Worm (Caenorhabditis elegans): ENCODE results near the gene srbc-41.

srbc-41 gene

DNA sequence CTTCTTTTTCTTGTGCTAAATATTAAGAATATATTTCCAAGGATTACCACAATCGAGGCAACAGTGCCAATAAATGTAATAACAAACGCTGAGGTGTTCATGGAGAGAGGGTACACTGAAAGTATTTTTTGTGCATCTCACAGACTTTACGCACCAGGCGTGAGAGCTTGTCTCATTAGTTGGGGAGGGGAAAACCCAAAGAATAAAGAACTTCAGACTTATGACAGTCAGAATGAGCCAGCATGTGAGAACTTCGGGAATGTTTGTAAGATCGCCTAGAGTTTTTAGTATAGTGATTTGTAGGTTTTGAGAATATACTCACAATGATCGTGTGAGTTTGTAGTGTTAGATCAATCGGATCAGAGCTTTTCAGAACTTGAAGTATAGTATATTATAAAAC lies at the start of gene srbc-41:
Gene srbc-41, minus strand, starts transcription at position 101 of the 400 bp plus-strand sequence.
- no peak for TF ChIP-seq unc-62 (GFP tag; optimal IDR thresholded peaks at IDR 0.05)

DNA sequence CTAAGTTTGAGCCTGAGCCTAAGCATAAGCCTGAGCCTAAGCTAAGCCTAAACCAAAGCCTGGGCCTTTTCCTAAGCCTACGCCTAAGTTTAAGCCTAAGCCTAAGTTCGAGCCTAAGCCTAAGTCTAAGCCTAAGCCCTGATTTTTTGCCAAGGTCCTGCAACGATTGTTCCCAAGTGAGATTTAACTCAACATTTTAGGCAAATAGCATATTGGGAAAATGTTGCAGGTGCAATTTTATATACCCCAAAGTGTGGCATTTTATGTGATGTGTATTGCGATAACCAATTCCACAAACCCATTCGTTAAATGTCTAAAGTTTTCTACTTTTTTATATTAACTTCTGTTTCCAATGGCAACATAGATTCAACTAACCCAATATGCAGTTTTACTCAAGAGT lies 47.6 kb upstream of the srbc-41 start, which contains the start of gene irld-40:
Gene irld-40, plus strand, starts transcription at position 301 of the 400 bp plus-strand sequence.
- TF ChIP-seq unc-62 (GFP tag; optimal IDR thresholded peaks at IDR 0.05), result no peak

DNA sequence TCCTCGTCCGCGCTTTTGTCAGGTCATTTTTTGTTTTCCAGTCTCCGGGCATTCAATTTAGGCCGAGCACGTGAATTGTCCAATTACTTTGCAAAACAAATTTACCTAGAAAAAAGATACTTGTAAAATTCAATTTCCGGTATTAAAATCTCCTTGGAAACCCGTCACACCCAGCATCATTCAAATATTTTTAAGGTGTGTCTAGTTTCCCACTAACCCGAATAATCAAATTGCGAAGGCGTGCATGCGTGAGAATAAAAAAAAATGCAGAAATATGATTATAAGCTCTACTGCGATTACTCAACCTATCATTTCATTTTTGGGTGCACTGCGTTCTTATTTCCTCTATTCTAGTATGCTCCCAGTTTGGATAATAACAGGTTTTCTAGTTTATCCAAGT lies 40.2 kb upstream of the srbc-41 start, which contains the start of gene irld-11:
Gene irld-11, plus strand, starts transcription at position 301 of the 400 bp plus-strand sequence.
- TF ChIP-seq unc-62 (GFP tag; optimal IDR thresholded peaks at IDR 0.05), result no peak

DNA sequence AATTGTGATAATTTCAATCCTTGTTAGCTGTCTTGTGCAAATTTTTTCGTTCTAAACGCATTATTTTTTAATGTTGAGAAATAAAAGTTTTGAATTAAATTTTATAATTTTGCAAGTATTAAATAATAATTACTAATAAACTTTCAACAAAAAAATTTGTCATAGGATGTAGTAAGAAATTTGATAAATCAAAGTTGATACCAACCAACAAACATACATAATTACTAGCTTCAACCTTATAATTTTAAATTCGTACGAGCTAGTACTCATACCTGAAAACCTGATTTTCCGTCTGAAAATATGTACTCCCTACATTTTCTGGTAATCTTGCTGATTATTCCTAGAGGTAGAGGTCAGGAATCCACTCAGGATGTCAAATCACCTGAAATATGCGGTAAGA lies 36.4 kb upstream of the srbc-41 start, which contains the start of gene irld-44:
Gene irld-44, plus strand, starts transcription at position 301 of the 400 bp plus-strand sequence.
- no peak for TF ChIP-seq unc-62 (GFP tag; optimal IDR thresholded peaks at IDR 0.05)

DNA sequence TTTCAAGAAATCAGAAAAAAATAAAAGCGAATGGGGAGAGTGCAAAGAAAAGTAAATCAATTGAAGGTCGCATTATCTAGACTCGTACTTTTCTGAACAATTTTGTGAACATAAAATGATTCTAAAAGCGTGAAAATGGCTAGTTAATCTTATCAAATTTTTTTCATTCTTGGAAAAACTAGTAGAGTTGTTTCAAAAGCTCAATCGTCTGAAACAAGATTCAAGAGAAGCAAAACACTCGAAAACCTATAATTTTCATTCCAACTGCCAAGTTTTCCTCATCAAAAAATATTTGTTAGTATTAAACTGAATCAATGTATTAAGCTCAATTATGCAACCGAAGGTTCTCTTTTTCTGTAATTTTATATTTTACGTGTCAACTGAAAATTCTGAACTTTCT lies 33.4 kb upstream of the srbc-41 start, which contains the start of gene irld-45:
Gene irld-45, plus strand, starts transcription at position 301 of the 400 bp plus-strand sequence.
- no peak for TF ChIP-seq unc-62 (GFP tag; optimal IDR thresholded peaks at IDR 0.05)

DNA sequence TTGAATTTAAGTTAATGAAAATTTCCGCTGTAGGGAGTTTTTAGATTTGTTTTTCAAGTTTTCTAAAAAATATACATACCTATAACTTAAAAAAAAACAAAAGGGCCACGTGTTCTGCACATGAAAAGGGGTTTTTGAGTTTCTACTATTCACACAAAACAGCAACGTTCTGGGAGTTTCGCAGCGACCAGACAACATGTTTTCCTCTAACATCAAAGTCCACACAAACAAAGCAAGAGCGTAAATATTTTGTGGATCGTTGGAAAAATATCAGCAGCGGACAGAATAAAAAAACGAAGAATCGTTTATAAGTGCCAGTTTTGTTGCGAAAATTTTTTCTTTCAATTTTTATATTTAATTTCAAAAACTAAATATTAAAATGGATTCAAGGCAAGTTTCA lies 29.3 kb upstream of the srbc-41 start, which contains the start of gene alh-2:
Gene alh-2, plus strand, starts transcription at position 284 of the 400 bp plus-strand sequence.
- TF ChIP-seq unc-62 (GFP tag; optimal IDR thresholded peaks at IDR 0.05), result no peak

DNA sequence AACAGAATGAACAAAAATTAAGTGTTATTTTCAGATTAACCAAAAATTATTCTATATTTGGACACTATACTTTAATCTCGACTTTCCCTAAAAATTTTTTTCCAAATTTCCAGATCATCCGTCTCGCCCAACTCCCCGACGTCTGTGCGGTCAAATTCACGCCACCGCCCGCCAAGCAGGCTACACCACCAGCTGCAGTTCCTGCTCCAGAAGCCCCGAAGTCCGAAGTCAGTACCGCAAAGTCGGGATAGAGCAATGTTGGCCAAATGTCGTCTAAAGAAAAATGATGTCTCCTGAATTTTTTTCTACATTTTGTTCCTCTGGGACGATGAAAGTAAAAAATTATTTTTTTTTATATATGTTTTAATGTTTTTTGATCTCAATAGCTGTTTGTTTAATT lies 28.1 kb upstream of the srbc-41 start:
- TF ChIP-seq unc-62 (GFP tag; optimal IDR thresholded peaks at IDR 0.05), result no peak

DNA sequence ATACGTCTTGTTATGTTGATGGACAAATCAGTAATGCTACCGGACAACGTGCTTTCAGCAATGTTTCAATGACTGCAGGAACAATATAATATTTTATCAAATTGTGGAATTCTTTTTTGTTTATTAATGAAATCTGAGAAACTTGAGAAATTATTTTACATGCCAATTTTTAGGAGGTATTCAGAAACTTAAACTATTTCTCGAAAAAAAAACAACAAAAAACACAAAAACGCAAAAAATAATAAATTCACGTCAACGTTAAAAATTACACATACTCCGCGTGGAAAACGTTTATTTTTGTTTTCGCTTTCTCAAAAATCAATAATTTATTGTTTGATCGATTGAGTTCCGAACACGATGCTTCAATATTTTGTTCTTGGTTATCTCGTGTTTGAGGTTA lies 27.6 kb upstream of the srbc-41 start, which contains the start of gene Y46H3D.1:
Gene Y46H3D.1, plus strand, starts transcription at position 301 of the 400 bp plus-strand sequence.
- TF ChIP-seq unc-62 (GFP tag; optimal IDR thresholded peaks at IDR 0.05), result no peak

DNA sequence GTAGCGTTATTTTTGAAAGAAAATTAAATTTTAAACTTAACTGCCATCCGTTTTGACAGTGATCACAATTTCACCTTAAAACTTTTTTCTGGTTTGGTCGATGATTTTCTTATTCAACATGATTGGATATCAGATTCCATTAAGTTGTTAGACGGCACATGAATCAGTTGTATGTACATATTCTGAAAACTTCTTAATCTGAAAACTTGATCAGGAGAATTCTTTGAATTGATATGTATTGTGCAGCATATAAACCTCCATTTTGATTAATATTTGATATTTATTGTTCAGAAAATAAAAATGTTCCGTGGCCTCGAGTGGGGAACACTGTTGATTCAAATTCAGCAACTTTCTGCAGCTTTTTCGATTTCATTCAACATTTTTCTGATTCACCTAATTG lies 25.4 kb upstream of the srbc-41 start, which contains the start of gene str-221:
Gene str-221, plus strand, starts transcription at position 301 of the 400 bp plus-strand sequence.
- TF ChIP-seq unc-62 (GFP tag; optimal IDR thresholded peaks at IDR 0.05), result no peak

DNA sequence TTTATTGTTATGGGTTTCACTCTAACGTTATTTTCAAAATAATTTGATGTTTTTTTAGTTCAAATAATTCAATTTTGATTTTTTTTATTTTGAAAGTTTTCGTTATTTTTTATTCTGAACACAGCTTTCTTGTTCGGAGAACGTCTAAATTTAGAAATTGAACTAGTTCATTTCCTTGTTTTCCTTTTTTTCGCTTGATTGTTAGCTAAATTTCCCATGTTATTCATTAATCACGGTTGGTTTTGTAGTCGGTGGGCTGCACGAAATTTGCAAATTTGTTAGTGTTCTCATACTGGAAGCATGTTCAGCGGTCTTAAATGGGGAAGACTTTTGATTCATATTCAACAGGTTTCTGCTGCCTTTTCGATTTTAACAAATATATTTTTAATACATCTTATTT lies 21.2 kb upstream of the srbc-41 start, which contains the start of gene str-222:
Gene str-222, plus strand, starts transcription at position 301 of the 400 bp plus-strand sequence.
- no peak for TF ChIP-seq unc-62 (GFP tag; optimal IDR thresholded peaks at IDR 0.05)

DNA sequence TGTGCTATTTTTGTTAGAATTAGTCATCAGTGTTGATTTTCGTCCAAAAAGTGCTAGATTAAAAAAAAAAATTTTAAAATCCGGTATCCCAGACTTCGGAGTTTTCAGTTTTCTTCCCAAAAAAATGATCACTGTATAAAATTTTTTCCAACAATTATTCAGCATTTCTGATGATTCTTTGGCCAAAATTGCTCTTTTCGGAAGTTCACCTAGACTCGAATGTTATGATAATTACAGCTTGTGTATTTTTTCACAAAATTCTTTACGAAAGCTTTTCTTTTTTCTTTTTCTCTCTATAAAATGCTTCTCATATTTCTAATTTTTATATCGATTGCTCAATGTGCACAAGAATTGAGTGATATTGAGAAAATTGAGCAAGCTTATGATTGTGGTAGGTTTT lies 17.1 kb upstream of the srbc-41 start, which contains the start of gene irld-17:
Gene irld-17, plus strand, starts transcription at position 301 of the 400 bp plus-strand sequence.
- TF ChIP-seq unc-62 (GFP tag; optimal IDR thresholded peaks at IDR 0.05), result no peak

DNA sequence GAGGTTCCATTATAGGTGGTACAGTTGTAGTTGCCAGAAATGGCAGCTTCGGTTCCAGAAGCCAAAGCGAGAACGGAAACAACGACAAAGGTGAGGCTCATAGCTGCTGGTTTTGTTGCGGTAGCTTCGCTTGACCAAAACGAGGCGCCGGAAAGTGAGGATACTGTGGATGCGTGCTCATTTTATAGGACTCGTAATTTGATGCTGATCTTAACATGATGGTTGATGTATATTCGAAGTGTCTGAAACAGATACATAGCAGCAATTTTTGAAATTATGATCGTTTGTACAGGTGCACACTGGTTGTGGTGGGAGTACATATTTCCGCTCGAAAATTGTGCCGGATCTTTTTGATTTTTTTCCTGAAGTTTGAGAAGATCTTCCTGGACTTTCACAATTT lies 16.5 kb upstream of the srbc-41 start, which contains the start of gene Y46H3D.8:
Gene Y46H3D.8, minus strand, starts transcription at position 101 of the 400 bp plus-strand sequence.
- no peak for TF ChIP-seq unc-62 (GFP tag; optimal IDR thresholded peaks at IDR 0.05)

DNA sequence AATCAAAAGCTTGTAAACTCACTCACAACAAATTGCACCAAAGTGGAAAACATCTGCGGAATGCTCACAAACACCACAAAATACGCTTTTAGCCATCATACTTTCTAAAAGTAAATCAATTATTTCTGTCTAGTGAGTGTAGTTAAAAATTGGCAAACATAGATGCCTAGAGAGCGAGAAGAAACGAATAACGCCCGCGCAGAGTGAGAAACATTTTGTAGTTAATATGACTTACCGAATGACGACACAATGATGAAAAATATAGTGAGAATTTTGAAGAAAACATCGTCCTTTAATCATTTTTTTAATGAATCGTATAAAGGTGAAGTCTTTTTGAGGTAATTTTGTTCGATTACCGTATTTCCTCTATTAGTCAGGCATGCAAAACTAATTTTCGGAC lies 14.7 kb upstream of the srbc-41 start, which contains the start of gene nhr-238:
Gene nhr-238, minus strand, starts transcription at position 104 of the 400 bp plus-strand sequence.
- TF ChIP-seq unc-62 (GFP tag; optimal IDR thresholded peaks at IDR 0.05), result no peak

DNA sequence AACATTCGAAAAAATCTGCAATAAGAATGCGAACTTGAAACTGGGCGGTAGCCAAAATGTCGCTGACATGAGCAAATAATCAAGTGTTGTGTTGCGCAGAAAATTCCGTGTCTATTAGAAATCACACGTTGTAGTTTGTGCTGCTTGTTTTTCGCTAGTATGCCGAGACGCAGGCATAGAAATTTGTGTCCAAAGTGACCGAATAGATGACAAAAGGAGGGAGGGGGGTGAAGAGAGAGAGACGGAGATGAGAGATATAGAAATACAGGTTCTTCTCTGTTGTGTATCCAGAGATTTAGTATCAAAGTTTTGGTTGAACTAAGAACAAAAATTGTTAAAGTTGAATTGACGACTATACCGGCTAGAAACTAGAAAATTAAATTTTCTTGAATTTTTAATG lies 12.6 kb upstream of the srbc-41 start:
- no peak for TF ChIP-seq unc-62 (GFP tag; optimal IDR thresholded peaks at IDR 0.05)

DNA sequence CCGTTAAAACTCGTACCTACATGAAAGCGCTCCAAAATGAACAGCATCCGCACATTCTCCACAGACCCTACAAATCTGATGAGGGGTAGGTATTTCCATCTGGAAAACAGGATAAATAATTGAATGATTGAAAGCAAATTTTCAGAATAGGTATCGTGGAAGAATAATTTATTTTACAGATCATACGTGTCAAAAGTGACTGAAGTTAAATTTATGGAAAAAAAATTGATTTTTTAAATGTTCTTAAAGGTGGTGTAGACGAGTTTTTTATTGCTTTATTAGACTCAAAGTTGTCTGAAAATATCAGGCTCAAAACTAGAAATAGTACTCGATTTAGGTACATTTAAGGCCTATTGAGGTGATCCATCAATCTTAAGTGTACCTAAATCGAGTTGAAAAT lies 12.1 kb upstream of the srbc-41 start, which contains the start of gene nhr-237:
Gene nhr-237, minus strand, starts transcription at position 101 of the 400 bp plus-strand sequence.
- TF ChIP-seq unc-62 (GFP tag; optimal IDR thresholded peaks at IDR 0.05), result no peak

DNA sequence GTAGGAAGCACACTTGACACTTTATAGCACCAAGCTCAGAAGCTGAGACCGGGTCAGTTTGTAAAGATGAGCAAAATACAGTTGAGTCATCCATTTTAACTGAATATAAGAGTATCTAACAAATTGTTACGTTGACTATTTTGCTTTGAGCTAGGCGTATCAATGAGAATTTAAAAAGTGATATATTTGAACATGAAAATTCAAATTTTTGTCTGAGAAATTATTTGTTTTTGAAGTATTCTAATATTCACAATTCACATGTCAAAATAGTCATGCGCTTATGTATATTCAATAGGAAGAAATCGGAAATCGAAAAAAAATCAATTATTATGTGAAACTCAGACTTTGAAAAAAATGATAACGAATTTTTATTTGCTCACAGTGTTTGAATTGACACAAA lies 9.7 kb upstream of the srbc-41 start, which contains the start of gene nhr-110:
Gene nhr-110, minus strand, starts transcription at position 101 of the 400 bp plus-strand sequence.
- TF ChIP-seq unc-62 (GFP tag; optimal IDR thresholded peaks at IDR 0.05), result no peak

DNA sequence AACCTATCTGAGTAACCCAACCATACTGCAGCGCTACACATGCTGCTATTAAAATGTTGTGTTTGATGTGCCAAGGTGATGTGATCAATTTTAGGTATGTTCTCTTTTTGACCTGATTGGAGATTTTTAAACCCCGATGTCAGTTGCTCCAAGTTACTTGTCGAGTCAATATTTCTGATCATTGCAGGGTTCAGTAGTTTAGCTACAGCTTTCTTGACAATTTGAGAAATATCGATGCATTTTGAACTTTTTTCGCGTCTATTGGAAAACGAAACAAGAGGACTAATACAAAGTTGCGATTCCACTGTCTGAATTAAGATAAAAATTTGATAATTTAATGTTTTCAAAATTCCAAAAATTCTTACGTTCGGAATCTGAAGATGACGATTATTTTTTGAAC lies 8.8 kb upstream of the srbc-41 start:
- no peak for TF ChIP-seq unc-62 (GFP tag; optimal IDR thresholded peaks at IDR 0.05)
